Worm (Caenorhabditis elegans) whole organism, dauer: Measurements from ENCODE around the gene his-2.
"Not testable (repeated sequence)": the region's sequence is repeated elsewhere in the genome, so short reads cannot be mapped to it uniquely, and the experiment has no call there.

Source experiments
- unc-62 ChIP-seq: sonication (generic microtip); optimal IDR thresholded peaks from 2 replicates; lab custom pipeline; 2017; ENCODE audit warnings: missing biosample characterization, missing genetic modification reagents, missing genetic modification characterization

his-2 gene

DNA sequence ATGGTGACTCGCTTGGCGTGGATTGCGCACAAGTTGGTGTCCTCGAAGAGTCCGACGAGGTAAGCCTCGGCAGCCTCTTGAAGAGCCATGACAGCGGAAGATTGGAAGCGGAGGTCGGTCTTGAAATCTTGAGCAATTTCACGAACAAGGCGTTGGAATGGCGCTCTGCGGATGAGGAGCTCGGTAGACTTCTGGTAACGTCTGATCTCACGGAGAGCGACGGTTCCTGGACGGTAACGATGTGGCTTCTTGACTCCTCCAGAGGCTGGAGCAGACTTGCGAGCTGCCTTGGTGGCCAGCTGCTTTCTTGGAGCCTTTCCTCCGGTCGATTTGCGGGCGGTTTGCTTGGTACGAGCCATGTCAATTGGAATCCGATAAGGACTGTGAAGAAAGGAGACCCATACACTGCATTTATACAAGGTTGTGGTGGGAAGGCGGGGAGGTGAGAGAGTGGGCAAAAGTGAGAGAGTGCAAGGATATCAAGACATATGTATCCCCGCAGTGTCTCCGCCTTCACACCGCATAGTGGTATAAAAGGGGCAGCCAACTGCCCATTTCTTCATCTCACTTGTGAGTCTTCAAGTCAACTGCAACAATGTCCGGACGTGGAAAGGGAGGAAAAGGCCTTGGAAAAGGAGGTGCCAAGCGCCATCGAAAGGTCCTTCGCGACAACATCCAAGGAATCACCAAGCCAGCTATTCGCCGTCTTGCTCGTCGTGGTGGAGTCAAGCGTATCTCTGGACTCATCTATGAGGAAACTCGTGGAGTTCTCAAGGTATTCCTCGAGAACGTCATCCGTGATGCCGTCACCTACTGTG lies at the start of gene his-2, which contains the start of gene his-1:
Gene his-2 (minus strand): TSS at position 359 of the 818 bp plus-strand sequence.
Gene his-1 (plus strand): TSS at position 596 of the 818 bp plus-strand sequence.
- TF ChIP-seq unc-62 = not testable (repeated sequence)

DNA sequence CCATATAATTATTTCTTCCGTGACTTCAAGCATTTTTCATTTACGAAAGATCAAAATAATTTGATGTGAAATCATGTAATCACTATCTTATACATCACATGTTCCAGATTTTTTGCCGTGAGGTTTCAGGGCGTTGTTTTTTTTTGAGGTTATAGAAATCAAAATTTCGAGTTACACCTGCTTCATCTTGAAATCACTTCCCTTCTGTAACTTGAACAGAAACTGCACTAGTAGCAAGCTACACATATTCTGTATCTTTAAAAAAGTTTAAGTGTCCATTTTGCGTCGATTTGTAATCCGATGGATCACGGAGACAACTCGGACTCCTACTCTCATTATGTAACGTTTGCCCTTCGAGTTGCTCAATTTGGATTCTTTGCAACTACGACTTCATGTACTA lies 48.6 kb upstream of the his-2 start, which contains the start of gene F22B8.3:
Gene F22B8.3 (plus strand): TSS at position 301 of the 400 bp plus-strand sequence.
- TF ChIP-seq unc-62 = no peak

DNA sequence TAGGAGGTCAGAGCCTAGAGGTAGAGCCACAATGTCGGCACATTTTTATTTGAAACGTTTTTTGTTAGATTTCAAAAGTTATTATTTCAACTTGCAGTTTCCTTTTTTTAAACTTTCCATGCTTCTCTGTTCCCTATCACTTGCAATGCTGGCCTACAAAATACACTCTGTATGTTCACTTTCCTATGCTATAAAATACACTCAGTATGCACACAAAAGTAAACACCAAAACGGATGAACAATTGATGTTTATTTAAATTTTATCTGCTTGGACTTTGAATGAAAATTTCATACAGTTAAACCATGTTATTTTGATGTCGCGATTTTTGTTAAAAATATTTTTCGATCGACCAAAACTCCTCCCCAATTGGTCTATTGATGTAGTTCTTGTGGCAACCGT lies 38.6 kb upstream of the his-2 start:
- TF ChIP-seq unc-62 = no peak

DNA sequence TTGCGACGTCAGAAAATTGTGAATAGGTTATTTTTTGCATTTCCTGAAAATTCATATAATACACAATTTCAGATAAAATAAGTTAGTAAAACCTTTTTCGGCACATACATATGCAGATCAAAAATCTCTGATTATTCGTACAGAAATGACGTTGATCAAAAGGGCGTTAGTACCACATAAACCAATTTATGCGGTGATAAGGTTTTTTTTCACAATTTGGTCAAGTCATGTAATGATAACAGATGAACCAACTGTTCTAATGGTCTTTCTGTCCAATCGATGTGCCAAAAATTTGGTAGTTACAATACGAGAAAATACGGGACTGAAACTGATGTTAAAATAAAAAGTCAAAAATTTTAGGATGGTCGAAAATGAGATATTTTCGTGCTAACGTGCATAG lies 38.0 kb upstream of the his-2 start:
- no peak for TF ChIP-seq unc-62

DNA sequence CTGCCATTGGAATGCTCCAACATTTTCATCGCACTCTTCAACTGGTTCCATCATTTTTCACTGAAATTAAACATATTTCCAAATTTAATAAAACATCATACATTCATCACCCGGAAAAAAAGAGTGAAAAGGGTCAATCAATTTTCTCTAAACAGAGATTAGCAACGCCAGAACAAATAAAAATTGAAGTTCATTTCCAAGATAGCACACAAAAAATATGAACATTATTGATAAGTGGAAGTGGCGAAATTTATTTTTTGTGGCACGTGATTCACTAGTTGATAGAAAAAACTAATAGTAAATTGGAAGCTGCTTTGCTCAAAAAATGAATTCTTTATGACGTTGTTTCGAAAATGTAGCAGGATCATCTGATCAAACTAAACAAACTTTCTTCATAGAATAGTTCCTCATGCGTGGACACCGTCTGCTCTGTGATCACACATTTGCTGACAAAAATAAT lies 33.2 kb upstream of the his-2 start, which contains the start of the genes F14H3.12 and srj-29:
Gene F14H3.12 (minus strand): TSS at position 74 of the 460 bp plus-strand sequence.
Gene srj-29 (plus strand): TSS at position 410 of the 460 bp plus-strand sequence.
- no peak for TF ChIP-seq unc-62

DNA sequence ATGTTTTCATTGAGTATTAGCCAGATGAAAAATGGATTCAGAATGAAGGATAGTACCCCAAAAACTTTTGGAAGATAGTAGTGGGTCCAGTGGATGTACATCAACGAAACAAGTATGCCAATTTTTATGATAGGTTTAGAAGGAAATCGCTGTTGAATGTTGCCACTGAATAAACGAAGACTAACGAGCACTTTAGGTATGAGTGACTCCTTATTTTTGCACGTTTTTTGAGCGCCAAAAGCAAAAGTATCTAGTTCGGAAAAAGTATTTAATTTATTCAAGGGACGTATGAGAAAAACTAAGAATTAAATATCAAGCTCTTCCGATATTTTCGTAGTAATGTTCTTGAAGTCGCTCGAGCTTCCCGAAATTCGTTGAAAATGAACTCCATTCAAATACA lies 31.8 kb upstream of the his-2 start, which contains the start of gene srj-10:
Gene srj-10 (minus strand): TSS at position 101 of the 400 bp plus-strand sequence.
- no peak for TF ChIP-seq unc-62

DNA sequence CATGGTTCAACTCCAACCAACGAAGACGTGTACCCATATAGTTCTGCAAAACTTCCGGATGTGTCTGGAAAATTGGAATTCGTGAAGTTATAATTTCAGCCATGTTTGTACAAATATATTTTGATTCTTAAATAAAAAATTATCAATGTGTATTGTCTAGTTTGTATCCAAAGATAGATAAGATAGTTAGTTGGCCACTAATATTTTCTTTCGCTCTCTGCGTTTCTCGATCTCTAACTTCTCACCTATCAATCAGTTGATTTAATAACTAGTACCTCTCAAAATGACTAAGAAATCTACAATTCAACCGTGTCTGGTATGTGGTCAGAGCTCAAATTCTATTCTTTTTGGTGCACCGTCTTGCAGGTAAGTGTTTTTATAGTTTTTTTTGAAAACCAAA lies 29.1 kb upstream of the his-2 start, which contains the start of gene nhr-176:
Gene nhr-176 (plus strand): TSS at position 159 of the 400 bp plus-strand sequence.
- no peak for TF ChIP-seq unc-62

DNA sequence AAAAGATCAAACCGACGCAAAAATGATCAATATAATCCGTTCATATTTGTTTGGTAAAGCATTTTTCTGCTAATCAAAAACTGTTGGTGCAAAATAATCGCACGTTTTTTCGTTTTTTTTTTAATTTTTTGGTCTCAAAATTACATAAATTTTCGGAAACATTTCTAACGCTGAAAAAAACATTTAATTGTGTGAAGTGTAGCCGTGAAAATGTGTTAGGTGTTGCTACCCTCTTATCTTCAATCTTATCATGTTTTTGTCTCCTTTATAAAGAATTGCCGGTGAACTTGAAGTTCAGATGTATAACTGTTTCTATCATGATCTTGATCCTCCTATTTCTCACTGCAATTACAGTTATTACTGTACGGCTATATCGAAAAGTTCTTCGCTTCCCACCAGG lies 26.9 kb upstream of the his-2 start, which contains the start of gene cyp-35D1:
Gene cyp-35D1 (plus strand): TSS at position 301 of the 400 bp plus-strand sequence.
- TF ChIP-seq unc-62 = no peak

DNA sequence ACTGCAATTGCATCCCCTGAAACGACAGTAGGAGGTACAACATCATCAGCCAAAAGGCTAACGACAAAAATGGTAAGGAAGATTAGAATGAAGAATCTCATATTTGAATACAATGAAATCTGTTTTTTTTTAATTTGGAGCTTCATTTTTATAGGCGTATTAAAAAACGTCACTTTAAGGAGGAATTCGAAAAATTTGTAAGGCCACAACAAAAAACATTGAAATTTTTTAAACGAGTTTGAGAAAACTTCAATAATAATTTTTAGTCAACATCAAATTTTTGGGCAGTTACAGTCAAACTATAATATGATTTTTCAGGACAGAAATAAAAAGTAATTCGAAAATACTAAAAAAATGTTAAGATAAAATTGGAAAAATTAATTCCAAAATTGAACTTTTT lies 20.7 kb upstream of the his-2 start, which contains the start of gene F14H3.14:
Gene F14H3.14 (minus strand): TSS at position 101 of the 400 bp plus-strand sequence.
- TF ChIP-seq unc-62 = no peak

DNA sequence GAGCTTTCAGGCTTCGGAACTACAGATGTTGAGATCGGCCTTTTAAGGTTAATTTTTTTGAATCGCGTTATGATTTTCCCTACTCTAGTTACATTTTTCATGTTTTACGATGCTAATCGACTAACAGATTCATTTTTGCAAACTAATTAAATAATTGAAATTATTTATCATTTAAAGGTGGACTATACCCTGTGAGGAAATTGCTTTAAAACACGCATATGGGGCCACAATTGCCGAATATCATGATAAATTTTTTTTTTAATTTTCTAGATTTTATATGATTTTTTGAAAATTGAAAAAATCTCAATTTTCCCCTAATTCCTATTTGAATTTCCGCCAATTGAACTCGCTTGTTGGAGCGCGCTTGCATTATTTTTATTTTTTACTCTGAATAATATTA lies 19.9 kb upstream of the his-2 start, which contains the start of gene fbxa-100:
Gene fbxa-100 (minus strand): TSS at position 101 of the 400 bp plus-strand sequence.
- TF ChIP-seq unc-62 = no peak

DNA sequence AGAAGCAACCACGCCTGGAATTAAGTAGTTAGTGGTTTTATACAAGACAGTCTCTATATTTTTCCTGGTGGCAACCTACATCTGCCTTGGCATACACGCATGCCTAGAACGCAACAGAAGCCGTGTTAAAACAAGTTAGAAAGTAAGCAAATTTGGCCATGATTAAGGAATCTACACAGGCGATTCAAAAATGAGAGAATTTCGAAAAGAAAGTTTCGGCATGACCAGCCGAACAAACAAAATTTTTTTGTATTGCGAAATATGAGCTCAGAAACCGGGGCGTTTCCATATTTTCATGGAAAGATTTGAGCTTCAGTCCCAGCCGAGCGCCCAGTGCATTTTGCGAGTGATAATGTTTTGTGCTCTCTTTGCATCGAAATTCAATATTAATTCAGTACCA lies 18.1 kb upstream of the his-2 start, which contains the start of gene F14H3.15:
Gene F14H3.15 (minus strand): TSS at position 101 of the 400 bp plus-strand sequence.
- no peak for TF ChIP-seq unc-62

DNA sequence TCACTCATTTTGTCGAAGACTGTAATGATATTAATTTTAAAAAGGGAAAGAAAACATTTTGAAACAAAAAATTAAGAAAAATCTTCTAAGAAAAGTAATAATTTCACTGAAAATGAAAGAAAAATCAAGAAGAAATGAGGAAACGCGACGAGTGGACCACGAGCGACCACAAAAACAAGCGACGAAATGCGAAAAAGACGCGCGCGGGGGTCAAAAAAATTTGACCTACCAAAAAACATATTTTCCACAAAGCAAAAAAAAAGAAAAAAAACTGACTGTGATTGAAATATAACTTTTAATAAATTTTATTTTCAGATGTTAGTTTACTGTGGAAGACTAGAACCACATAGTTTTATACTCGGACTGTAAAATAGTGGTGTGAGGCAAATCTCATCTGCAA lies 16.8 kb upstream of the his-2 start, which contains the start of gene F14H3.6:
Gene F14H3.6 (minus strand): TSS at position 22 of the 400 bp plus-strand sequence.
- TF ChIP-seq unc-62 = no peak

DNA sequence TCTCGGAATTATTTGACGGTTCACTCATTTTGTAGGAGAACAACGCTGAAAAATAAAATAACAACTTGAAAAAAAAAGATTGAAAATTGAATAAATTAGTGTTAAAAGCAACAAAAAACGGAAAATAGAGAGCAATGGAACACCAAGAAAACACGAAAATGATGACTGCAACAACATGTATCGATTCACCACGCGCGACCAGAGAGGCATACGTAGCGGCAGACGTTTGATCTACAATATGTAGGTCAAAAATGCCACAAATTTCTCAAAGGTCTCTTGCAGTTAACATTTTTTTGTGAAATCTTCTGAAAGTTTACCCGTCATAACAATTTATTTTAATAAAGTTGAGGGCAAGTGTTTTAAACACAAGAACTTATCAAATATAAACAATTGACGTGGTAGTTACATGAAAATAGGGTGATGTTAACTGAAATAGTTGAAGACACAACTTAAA lies 15.0 kb upstream of the his-2 start, which contains the start of gene F14H3.5:
Gene F14H3.5 (minus strand): TSS at position 51 of the 454 bp plus-strand sequence.
- no peak for TF ChIP-seq unc-62

DNA sequence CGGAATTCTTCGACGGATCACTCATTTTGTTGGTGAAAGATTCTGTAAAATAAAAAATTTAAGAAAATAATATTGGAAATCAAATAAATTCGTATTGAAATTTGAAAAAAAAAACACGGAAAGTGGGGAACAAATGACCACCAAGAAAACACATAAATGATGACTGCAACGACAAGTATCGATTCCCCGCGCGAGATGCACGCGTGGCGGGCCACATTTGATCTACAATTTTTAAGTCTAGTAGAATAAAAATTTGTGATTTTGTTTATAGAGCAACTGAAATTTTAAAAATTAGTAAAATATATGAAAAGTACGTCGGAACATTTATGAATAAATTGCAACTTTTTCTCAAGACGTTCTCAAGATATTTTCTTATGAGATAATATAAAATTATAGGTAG lies 12.9 kb upstream of the his-2 start, which contains the start of gene F14H3.4:
Gene F14H3.4 (minus strand): TSS at position 42 of the 400 bp plus-strand sequence.
- no peak for TF ChIP-seq unc-62

DNA sequence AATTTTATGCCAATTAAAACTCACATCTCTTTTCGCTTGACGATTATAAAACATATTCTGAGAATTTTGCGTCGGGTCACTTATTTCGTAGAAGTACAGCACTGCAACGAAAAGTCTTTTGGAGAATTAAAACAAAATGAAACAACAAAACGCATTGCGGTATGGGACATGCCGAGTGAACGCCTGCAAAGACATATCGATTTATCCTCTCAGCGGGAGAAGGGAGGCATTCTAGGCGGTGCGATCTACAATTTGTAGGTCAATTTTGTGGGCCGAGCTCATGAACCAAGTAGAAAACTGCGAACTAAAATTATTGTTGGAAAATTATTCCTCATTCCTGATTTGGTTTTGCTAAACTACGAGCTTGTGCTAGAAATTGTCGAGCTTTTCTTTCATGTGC lies 11.3 kb upstream of the his-2 start, which contains the start of gene F14H3.3:
Gene F14H3.3 (minus strand): TSS at position 101 of the 400 bp plus-strand sequence.
- TF ChIP-seq unc-62 = no peak

DNA sequence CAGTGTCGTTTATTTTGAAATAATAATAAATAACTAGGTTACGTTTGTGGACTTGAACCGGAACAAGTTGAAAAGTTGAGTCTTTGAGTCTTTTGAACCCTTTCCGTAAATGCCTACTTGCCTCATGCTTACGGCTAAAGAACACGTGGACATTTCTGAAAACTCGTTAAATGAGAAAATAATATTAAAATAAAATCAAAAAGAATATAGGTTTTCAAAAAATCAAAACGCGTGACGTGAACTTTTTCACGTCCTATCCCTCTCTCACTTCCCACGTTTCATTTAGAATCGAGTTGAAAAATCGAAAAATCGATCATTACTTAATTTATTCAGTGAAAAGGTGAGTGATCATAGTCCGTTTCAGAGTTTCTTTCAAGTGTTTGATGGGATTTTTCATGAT lies 7.1 kb upstream of the his-2 start, which contains the start of gene best-12:
Gene best-12 (plus strand): TSS at position 301 of the 400 bp plus-strand sequence.
- no peak for TF ChIP-seq unc-62

DNA sequence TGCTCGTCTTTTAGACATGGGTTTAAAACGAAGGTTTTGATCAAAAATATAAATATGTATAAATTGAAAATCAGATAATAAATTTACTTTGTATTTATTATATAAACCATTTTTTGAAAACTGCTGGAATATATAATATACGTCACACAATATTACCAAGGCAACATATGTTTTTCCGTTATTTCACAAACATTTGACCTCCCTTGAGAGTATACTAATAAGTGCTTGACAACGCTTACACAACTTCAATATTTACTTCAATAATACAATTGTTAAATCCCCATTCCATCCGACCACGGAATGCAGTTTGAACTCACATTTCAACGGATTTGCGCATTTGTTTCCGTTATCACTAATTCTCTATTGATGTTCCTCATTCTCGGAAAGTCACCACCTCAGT lies 5.4 kb upstream of the his-2 start, which contains the start of gene str-198:
Gene str-198 (plus strand): TSS at position 301 of the 400 bp plus-strand sequence.
- no peak for TF ChIP-seq unc-62
